Worm (Caenorhabditis elegans): ENCODE measurements around the gene C02F5.3.

Gene C02F5.3

DNA sequence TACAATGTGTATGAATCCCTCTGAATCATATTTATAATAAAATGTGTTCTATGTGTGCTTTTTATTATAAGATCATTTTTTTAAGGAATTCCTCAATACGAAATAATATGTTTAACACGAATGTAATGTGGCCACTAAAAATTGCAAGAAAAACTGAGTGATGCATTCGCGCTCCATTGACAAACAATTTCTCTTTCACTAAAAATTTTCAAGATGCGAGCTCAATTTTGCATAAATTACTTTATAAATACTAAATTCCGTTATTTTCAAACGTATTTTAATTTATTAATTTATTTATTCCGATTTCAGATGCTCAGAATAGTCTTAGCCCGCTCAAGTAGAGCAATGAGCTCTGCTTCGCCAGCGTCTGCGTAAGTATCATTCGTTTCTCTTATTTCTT lies 20.1 kb downstream of the C02F5.3 start, which contains the start of gene mrps-9:
TSS of gene mrps-9 (plus strand) at position 310 of the 400 bp plus-strand sequence.
- TF ChIP-seq T22C8.4 (GFP tag; IDR thresholded peaks at IDR 0.05) = no peak
- TF ChIP-seq med-1 (GFP tag; optimal IDR thresholded peaks at IDR 0.05; ENCODE audit: insufficient read depth) = no peak
- no peak for TF ChIP-seq tab-1 (GFP tag; IDR thresholded peaks at IDR 0.05)
- no peak for TF ChIP-seq ref-1 (GFP tag; conservative IDR thresholded peaks at IDR 0.05)
- TF ChIP-seq ztf-23 (GFP tag; IDR thresholded peaks at IDR 0.05) = no peak
- TF ChIP-seq flt-1 (GFP tag; IDR thresholded peaks at IDR 0.05) = 0 out of 2 replicates have a peak, but pooled peaks have one; percentile 23

DNA sequence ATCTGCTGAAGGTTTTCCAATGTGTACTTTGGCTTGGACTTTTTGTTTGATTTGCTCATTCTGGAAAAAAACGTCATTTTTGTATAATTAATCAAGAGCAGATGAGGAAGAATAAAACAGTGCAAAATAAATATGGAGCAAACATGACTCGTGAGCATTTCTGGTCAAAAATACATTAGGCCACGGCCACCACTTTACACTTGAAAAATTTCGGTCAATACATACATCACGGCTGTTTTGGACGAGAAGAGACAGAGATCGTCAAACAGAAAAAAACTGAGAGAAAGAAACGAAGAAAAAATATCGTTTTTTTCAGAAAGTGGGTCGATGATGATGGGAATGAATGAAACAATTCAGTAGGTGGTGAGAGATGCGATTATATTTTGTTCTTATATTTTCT lies 22.6 kb downstream of the C02F5.3 start, which contains the start of the genes F09G8.7 and crn-7:
TSS of gene F09G8.7 (minus strand) at position 60 of the 400 bp plus-strand sequence.
TSS of gene crn-7 (plus strand) at position 236 of the 400 bp plus-strand sequence.
- TF ChIP-seq cog-1 (tag; optimal IDR thresholded peaks at IDR 0.05) (no peak), T22C8.4 (GFP tag; IDR thresholded peaks at IDR 0.05) (no peak), ref-1 (GFP tag; conservative IDR thresholded peaks at IDR 0.05) (no peak), klf-2 (GFP tag; conservative IDR thresholded peaks at IDR 0.05) (no peak), ztf-29 (GFP tag; IDR thresholded peaks at IDR 0.05) (no peak), ztf-23 (GFP tag; IDR thresholded peaks at IDR 0.05) (no peak), med-1 (GFP tag; optimal IDR thresholded peaks at IDR 0.05; ENCODE audit: insufficient read depth) (no peak), flt-1 (GFP tag; IDR thresholded peaks at IDR 0.05) (no peak), tab-1 (GFP tag; IDR thresholded peaks at IDR 0.05) (no peak)

DNA sequence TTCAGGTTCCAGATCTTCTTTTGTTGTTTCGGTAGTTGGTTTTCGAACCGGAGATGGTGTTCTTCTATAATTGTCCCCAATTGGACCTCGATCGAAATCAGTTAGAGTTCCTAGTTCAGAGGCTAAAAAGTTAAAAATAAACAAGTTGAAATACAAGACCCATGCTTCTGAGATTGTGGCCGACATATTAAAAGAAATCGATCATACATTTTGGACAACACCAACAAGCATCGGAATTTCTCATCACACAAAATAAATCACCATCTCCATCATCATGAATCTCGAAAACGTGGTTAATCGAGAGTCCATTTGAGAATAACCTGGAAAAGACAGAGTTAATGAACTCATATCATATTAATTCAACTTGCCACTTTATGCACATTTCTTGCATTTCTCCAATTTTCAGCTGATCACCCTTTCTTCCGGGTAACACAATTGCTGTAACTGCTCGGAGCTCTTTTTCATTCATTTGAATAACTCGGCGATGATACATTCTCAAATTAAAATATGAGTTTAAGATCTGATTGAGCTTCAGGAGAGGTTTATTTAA lies 26.1 kb downstream of the C02F5.3 start, which contains the start of the genes mps-4 and F09G8.10:
TSS of gene mps-4 (minus strand) at position 101 of the 550 bp plus-strand sequence.
TSS of gene F09G8.10 (minus strand) at position 500 of the 550 bp plus-strand sequence.
- TF ChIP-seq T22C8.4 (GFP tag; IDR thresholded peaks at IDR 0.05) = no peak
- TF ChIP-seq med-1 (GFP tag; optimal IDR thresholded peaks at IDR 0.05; ENCODE audit: insufficient read depth) = no peak
- TF ChIP-seq ztf-29 (GFP tag; IDR thresholded peaks at IDR 0.05) = no peak
- no peak for TF ChIP-seq ref-1 (GFP tag; conservative IDR thresholded peaks at IDR 0.05)
- TF ChIP-seq ztf-23 (GFP tag; IDR thresholded peaks at IDR 0.05) = no peak
- TF ChIP-seq cog-1 (tag; optimal IDR thresholded peaks at IDR 0.05) = no peak
- no peak for TF ChIP-seq klf-2 (GFP tag; conservative IDR thresholded peaks at IDR 0.05)
- TF ChIP-seq tab-1 (GFP tag; IDR thresholded peaks at IDR 0.05) = no peak
- no peak for TF ChIP-seq flt-1 (GFP tag; IDR thresholded peaks at IDR 0.05)

DNA sequence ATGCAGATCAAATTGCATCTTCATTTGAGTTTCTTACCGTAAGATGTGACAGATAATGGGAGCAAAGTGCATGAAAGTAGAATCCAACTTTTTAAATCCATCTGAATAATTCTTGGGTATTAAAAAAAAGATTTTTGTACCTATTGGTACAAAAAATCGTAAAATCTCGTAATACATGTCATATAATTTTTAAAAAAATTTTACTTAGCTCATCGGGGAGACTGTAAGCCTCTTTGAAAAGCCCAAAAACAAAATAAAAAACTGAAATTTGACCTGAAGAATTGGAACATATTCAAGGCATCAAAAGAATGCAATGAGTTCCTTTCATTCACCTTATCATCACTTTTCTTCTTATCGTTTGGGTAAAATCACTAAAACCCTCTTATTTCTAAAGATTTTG lies 30.2 kb downstream of the C02F5.3 start, which contains the start of gene clec-160:
TSS of gene clec-160 (minus strand) at position 101 of the 400 bp plus-strand sequence.
- no peak for TF ChIP-seq ztf-29 (GFP tag; IDR thresholded peaks at IDR 0.05)
- no peak for TF ChIP-seq cog-1 (tag; optimal IDR thresholded peaks at IDR 0.05)
- no peak for TF ChIP-seq ztf-23 (GFP tag; IDR thresholded peaks at IDR 0.05)
- no peak for TF ChIP-seq klf-2 (GFP tag; conservative IDR thresholded peaks at IDR 0.05)
- TF ChIP-seq ref-1 (GFP tag; conservative IDR thresholded peaks at IDR 0.05) = no peak
- TF ChIP-seq flt-1 (GFP tag; IDR thresholded peaks at IDR 0.05) = no peak
- TF ChIP-seq T22C8.4 (GFP tag; IDR thresholded peaks at IDR 0.05) = no peak
- no peak for TF ChIP-seq tab-1 (GFP tag; IDR thresholded peaks at IDR 0.05)
- TF ChIP-seq med-1 (GFP tag; optimal IDR thresholded peaks at IDR 0.05; ENCODE audit: insufficient read depth) = no peak

DNA sequence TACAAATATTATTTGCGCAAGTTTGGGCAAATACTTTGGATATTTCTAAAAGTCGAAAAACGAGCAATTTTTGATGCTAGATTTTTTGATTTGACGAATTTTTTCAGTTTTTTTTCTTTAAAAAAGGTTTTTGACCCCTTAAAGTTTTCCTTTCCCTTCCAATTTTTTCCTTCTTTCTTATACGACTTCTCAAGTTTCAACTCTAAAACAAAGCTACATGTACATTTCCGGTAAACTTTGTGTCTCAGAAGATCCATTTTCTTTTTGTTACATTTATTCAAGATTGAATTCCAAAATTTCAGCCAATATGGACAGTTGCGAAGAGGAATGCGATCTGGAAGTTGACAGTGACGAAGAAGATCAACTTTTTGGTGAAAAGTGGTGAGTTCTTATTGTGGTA lies 33.1 kb downstream of the C02F5.3 start, which contains the start of gene mig-10:
TSS of gene mig-10 (plus strand) at position 301 of the 400 bp plus-strand sequence.
- TF ChIP-seq ztf-23 (GFP tag; IDR thresholded peaks at IDR 0.05) = no peak
- no peak for TF ChIP-seq klf-2 (GFP tag; conservative IDR thresholded peaks at IDR 0.05)
- no peak for TF ChIP-seq ztf-29 (GFP tag; IDR thresholded peaks at IDR 0.05)
- TF ChIP-seq med-1 (GFP tag; optimal IDR thresholded peaks at IDR 0.05; ENCODE audit: insufficient read depth) = no peak
- TF ChIP-seq T22C8.4 (GFP tag; IDR thresholded peaks at IDR 0.05) = no peak
- TF ChIP-seq ref-1 (GFP tag; conservative IDR thresholded peaks at IDR 0.05) = no peak
- TF ChIP-seq tab-1 (GFP tag; IDR thresholded peaks at IDR 0.05) = no peak
- TF ChIP-seq flt-1 (GFP tag; IDR thresholded peaks at IDR 0.05) = no peak
- no peak for TF ChIP-seq cog-1 (tag; optimal IDR thresholded peaks at IDR 0.05)

- TF ChIP-seq tab-1 (GFP tag; IDR thresholded peaks at IDR 0.05) (no peak), med-1 (GFP tag; optimal IDR thresholded peaks at IDR 0.05; ENCODE audit: insufficient read depth) (no peak), cog-1 (tag; optimal IDR thresholded peaks at IDR 0.05) (no peak), T22C8.4 (GFP tag; IDR thresholded peaks at IDR 0.05) (no peak), klf-2 (GFP tag; conservative IDR thresholded peaks at IDR 0.05) (no peak), ref-1 (GFP tag; conservative IDR thresholded peaks at IDR 0.05) (no peak), ztf-23 (GFP tag; IDR thresholded peaks at IDR 0.05) (no peak), ztf-29 (GFP tag; IDR thresholded peaks at IDR 0.05) (no peak), flt-1 (GFP tag; IDR thresholded peaks at IDR 0.05) (no peak)
Measured at ce11 chrIII:8279567-8279966, 33.9 kb downstream of the C02F5.3 start.

- TF ChIP-seq ztf-29 (GFP tag; IDR thresholded peaks at IDR 0.05) (no peak), med-1 (GFP tag; optimal IDR thresholded peaks at IDR 0.05; ENCODE audit: insufficient read depth) (no peak), ztf-23 (GFP tag; IDR thresholded peaks at IDR 0.05) (no peak), tab-1 (GFP tag; IDR thresholded peaks at IDR 0.05) (no peak), klf-2 (GFP tag; conservative IDR thresholded peaks at IDR 0.05) (no peak), T22C8.4 (GFP tag; IDR thresholded peaks at IDR 0.05) (no peak), cog-1 (tag; optimal IDR thresholded peaks at IDR 0.05) (no peak), flt-1 (GFP tag; IDR thresholded peaks at IDR 0.05) (no peak), ref-1 (GFP tag; conservative IDR thresholded peaks at IDR 0.05) (no peak)
Measured at ce11 chrIII:8280352-8280751, 34.7 kb downstream of the C02F5.3 start.

ce11 chrIII:8281310-8281709 lies 35.6 kb downstream of the C02F5.3 start:
- TF ChIP-seq ref-1 (GFP tag; conservative IDR thresholded peaks at IDR 0.05) (no peak), T22C8.4 (GFP tag; IDR thresholded peaks at IDR 0.05) (no peak), med-1 (GFP tag; optimal IDR thresholded peaks at IDR 0.05; ENCODE audit: insufficient read depth) (no peak), tab-1 (GFP tag; IDR thresholded peaks at IDR 0.05) (no peak), ztf-23 (GFP tag; IDR thresholded peaks at IDR 0.05) (no peak), ztf-29 (GFP tag; IDR thresholded peaks at IDR 0.05) (no peak), cog-1 (tag; optimal IDR thresholded peaks at IDR 0.05) (no peak), klf-2 (GFP tag; conservative IDR thresholded peaks at IDR 0.05) (no peak), flt-1 (GFP tag; IDR thresholded peaks at IDR 0.05) (no peak)

- TF ChIP-seq flt-1 (GFP tag; IDR thresholded peaks at IDR 0.05) (no peak), klf-2 (GFP tag; conservative IDR thresholded peaks at IDR 0.05) (no peak), tab-1 (GFP tag; IDR thresholded peaks at IDR 0.05) (no peak), ztf-23 (GFP tag; IDR thresholded peaks at IDR 0.05) (no peak), med-1 (GFP tag; optimal IDR thresholded peaks at IDR 0.05; ENCODE audit: insufficient read depth) (no peak), ref-1 (GFP tag; conservative IDR thresholded peaks at IDR 0.05) (no peak), ztf-29 (GFP tag; IDR thresholded peaks at IDR 0.05) (no peak), cog-1 (tag; optimal IDR thresholded peaks at IDR 0.05) (no peak), T22C8.4 (GFP tag; IDR thresholded peaks at IDR 0.05) (no peak)
Measured at ce11 chrIII:8283525-8283924, 37.8 kb downstream of the C02F5.3 start.
